Worm (Caenorhabditis elegans) whole organism, L4/young adult: ENCODE results near the gene C05B5.8.

ENCODE experiments used
- dao-5 ChIP-seq: sonication (generic microtip); optimal IDR thresholded peaks from 2 replicates; lab custom pipeline; 2016; ENCODE audit warnings: missing genotype, missing genetic modification characterization, moderate library complexity, missing compliant biosample characterization
- him-1 ChIP-seq: sonication (generic microtip); optimal IDR thresholded peaks from 2 replicates; lab custom pipeline; 2016; ENCODE audit warnings: missing genotype, missing genetic modification reagents, missing genetic modification characterization, missing compliant biosample characterization

ce11 chrIII:10012136-10012535, 5.6 kb upstream of the C05B5.8 start, which contains the start of gene C05B5.16:
- TF ChIP-seq dao-5 (tag; lab: Kevin White, UChicago) (no peak), him-1 (no peak)
